Fruit fly (Drosophila melanogaster): ENCODE results near the gene tadr.

- TF ChIP-seq zen2 (GFP tag; IDR thresholded peaks at IDR 0.05; ENCODE audit: partially characterized antibody), result no peak
- no peak for TF ChIP-seq ems (GFP tag; optimal IDR thresholded peaks at IDR 0.05)
- TF ChIP-seq CG8290 (GFP tag; optimal IDR thresholded peaks at IDR 0.05), result no peak
- no peak for TF ChIP-seq CG8290 (tag; optimal IDR thresholded peaks at IDR 0.05)
- no peak for TF ChIP-seq dysf (GFP tag; IDR thresholded peaks at IDR 0.05)
- no peak for TF ChIP-seq pan (optimal IDR thresholded peaks at IDR 0.05)
- no peak for TF ChIP-seq pan (GFP tag; optimal IDR thresholded peaks at IDR 0.05 in 1 of 2, IDR thresholded peaks at IDR 0.05 in 1 of 2)
- TF ChIP-seq CG3065 (GFP tag; optimal IDR thresholded peaks at IDR 0.05), result no peak
- TF ChIP-seq schlank (tag; optimal IDR thresholded peaks at IDR 0.05), result no peak
- no peak for TF ChIP-seq CG15601 (tag; optimal IDR thresholded peaks at IDR 0.05)
Measured at dm6 chr2L:21077849-21078248, 2.6 kb downstream of the tadr start.

All from whole organism, embryonic.